Fruit fly (Drosophila melanogaster) whole organism, embryonic: Measurements from ENCODE around the gene CG12078.

ENCODE experiments used
- Abd-B ChIP-seq: fragments of 200-800 bp; sonication (Bioruptor generic); optimal IDR thresholded peaks from 2 replicates; lab custom pipeline; 2018; ENCODE audit warnings: missing biosample characterization, mild to moderate bottlenecking, missing genetic modification characterization, moderate library complexity
- BEAF-32 ChIP-seq: fragments of 200-800 bp; sonication (Bioruptor generic); optimal IDR thresholded peaks from 3 replicates; lab custom pipeline; 2017; ENCODE audit warnings: missing biosample characterization, missing genetic modification characterization, mild to moderate bottlenecking, moderate library complexity, missing genetic modification reagents
- CG11398 ChIP-seq: fragments of 200-800 bp; sonication (Bioruptor generic); optimal IDR thresholded peaks from 2 replicates; lab custom pipeline; 2016; ENCODE audit warnings: missing biosample characterization, missing genetic modification characterization
- CG13287 ChIP-seq: fragments of 200-800 bp; sonication (Bioruptor generic); IDR thresholded peaks from 2 replicates; pipeline ENCODE4 v1.3.6; 2022; ENCODE audit warnings: missing biosample characterization, missing genetic modification characterization; ENCODE audit not compliant: partially characterized antibody
- CG16815 ChIP-seq: fragments of 200-800 bp; sonication (Bioruptor generic); optimal IDR thresholded peaks from 3 replicates; lab custom pipeline; 2017; ENCODE audit warnings: missing biosample characterization, mild to moderate bottlenecking, missing genetic modification characterization
- CG17568 ChIP-seq: fragments of 200-800 bp; sonication (Bioruptor generic); optimal IDR thresholded peaks from 2 replicates; lab custom pipeline; 2018; ENCODE audit warnings: missing biosample characterization, mild to moderate bottlenecking, missing genetic modification characterization, moderate library complexity
- CG30431 ChIP-seq: fragments of 200-800 bp; sonication (Bioruptor generic); optimal IDR thresholded peaks from 2 replicates; lab custom pipeline; 2017; ENCODE audit warnings: missing biosample characterization, missing genetic modification characterization
- CG33213 ChIP-seq: fragments of 200-800 bp; sonication (Bioruptor generic); optimal IDR thresholded peaks from 3 replicates; lab custom pipeline; 2016; ENCODE audit warnings: missing biosample characterization, missing genetic modification characterization
- CG6689 ChIP-seq: fragments of 200-800 bp; sonication (Bioruptor generic); IDR thresholded peaks from 2 replicates; pipeline ENCODE4 v1.3.6; 2022; ENCODE audit warnings: missing biosample characterization, missing genetic modification characterization
- CG6791 ChIP-seq: fragments of 200-800 bp; sonication (Bioruptor generic); IDR thresholded peaks from 3 replicates; pipeline ENCODE4 v1.3.6; 2022; ENCODE audit warnings: missing biosample characterization, missing genetic modification characterization; ENCODE audit not compliant: partially characterized antibody
- CG7786 ChIP-seq: fragments of 200-800 bp; sonication (Bioruptor generic); optimal IDR thresholded peaks from 2 replicates; lab custom pipeline; 2016; ENCODE audit warnings: missing biosample characterization, missing genetic modification characterization
- CG7963 ChIP-seq: fragments of 200-800 bp; sonication (Bioruptor generic); IDR thresholded peaks from 3 replicates; pipeline ENCODE4 v1.3.6; 2022; ENCODE audit warnings: missing biosample characterization, missing genetic modification characterization; ENCODE audit not compliant: partially characterized antibody
- CG9437 ChIP-seq: fragments of 200-800 bp; sonication (Bioruptor generic); optimal IDR thresholded peaks from 2 replicates; lab custom pipeline; 2018; ENCODE audit warnings: missing biosample characterization, mild to moderate bottlenecking, missing genetic modification characterization
- CrebB ChIP-seq: fragments of 200-800 bp; sonication (Bioruptor generic); optimal IDR thresholded peaks from 3 replicates; lab custom pipeline; 2018; ENCODE audit warnings: missing biosample characterization, mild to moderate bottlenecking, missing genetic modification characterization
- Dbx ChIP-seq: fragments of 200-800 bp; sonication (Bioruptor generic); IDR thresholded peaks from 3 replicates; pipeline ENCODE4 v1.3.6; 2022; ENCODE audit warnings: missing biosample characterization, missing genetic modification characterization
- E2f1 ChIP-seq: fragments of 200-800 bp; sonication (Bioruptor generic); IDR thresholded peaks from 2 replicates; pipeline ENCODE4 v1.3.6; 2022; ENCODE audit warnings: missing biosample characterization, missing genetic modification characterization
- Elba2 ChIP-seq: fragments of 200-800 bp; sonication (Bioruptor generic); optimal IDR thresholded peaks from 3 replicates; lab custom pipeline; 2016; ENCODE audit warnings: missing biosample characterization, missing genetic modification characterization
- Ets65A ChIP-seq: fragments of 200-800 bp; sonication (Bioruptor generic); peaks from one replicate; lab custom pipeline; 2016; ENCODE audit warnings: missing biosample characterization, missing genetic modification characterization
- H2.0 ChIP-seq: fragments of 200-800 bp; sonication (Bioruptor generic); IDR thresholded peaks from 2 replicates; pipeline ENCODE4 v1.3.6; 2022; ENCODE audit warnings: missing biosample characterization, missing genetic modification characterization
- Hr78 ChIP-seq, 2 experiments: fragments of 200-800 bp in 1 of 2; fragments of >200 bp in 1 of 2; sonication (Bioruptor generic) in 1 of 2; optimal IDR thresholded peaks; 2 replicates each; lab custom pipeline; 2017 to 2019; ENCODE audit warnings: missing biosample characterization in 2 of 2, missing genetic modification characterization in 2 of 2, mild to moderate bottlenecking in 1 of 2, moderate library complexity in 1 of 2
- Kr ChIP-seq: fragments of 200-800 bp; sonication (Bioruptor generic); optimal IDR thresholded peaks from 2 replicates; lab custom pipeline; 2017; ENCODE audit warnings: missing biosample characterization, mild to moderate bottlenecking, missing genetic modification characterization
- Pdp1 ChIP-seq, 2 experiments: fragments of 200-800 bp; sonication (Bioruptor generic); optimal IDR thresholded peaks; 3 replicates each; lab custom pipeline; 2016; ENCODE audit warnings: missing biosample characterization in 2 of 2, missing genetic modification characterization in 2 of 2, mild to moderate bottlenecking in 1 of 2, moderate library complexity in 1 of 2
- Ptx1 ChIP-seq: fragments of 200-800 bp; sonication (Bioruptor generic); IDR thresholded peaks from 2 replicates; pipeline ENCODE4 v1.3.6; 2022; ENCODE audit warnings: missing biosample characterization, missing genetic modification characterization
- Scr ChIP-seq: fragments of 200-800 bp; sonication (Bioruptor generic); IDR thresholded peaks from 2 replicates; pipeline ENCODE4 v1.3.6; 2022; ENCODE audit warnings: missing biosample characterization, missing genetic modification characterization; ENCODE audit not compliant: partially characterized antibody
- Sox100B ChIP-seq: fragments of 200-800 bp; sonication (Bioruptor generic); optimal IDR thresholded peaks from 3 replicates; lab custom pipeline; 2018; ENCODE audit warnings: missing biosample characterization, mild to moderate bottlenecking, missing genetic modification characterization
- Sry-δ ChIP-seq: fragments of 200-800 bp; sonication (Bioruptor generic); optimal IDR thresholded peaks from 2 replicates; lab custom pipeline; 2016; ENCODE audit warnings: missing biosample characterization, missing genetic modification characterization
- caup ChIP-seq: fragments of 200-800 bp; sonication (Bioruptor generic); optimal IDR thresholded peaks from 3 replicates; lab custom pipeline; 2017; ENCODE audit warnings: missing biosample characterization, mild to moderate bottlenecking, missing genetic modification characterization, moderate library complexity; ENCODE audit not compliant: severe bottlenecking
- chn ChIP-seq: fragments of 200-800 bp; sonication (Bioruptor generic); optimal IDR thresholded peaks from 2 replicates; lab custom pipeline; 2016; ENCODE audit warnings: missing biosample characterization, missing genetic modification characterization
- crol ChIP-seq: fragments of 200-800 bp; sonication (Bioruptor generic); IDR thresholded peaks from 2 replicates; pipeline ENCODE4 v1.3.6; 2022; ENCODE audit warnings: missing biosample characterization, missing genetic modification characterization
- dm ChIP-seq: fragments of 200-800 bp; sonication (Bioruptor generic); optimal IDR thresholded peaks from 3 replicates; lab custom pipeline; 2016; ENCODE audit warnings: missing biosample characterization, missing genetic modification characterization
- gcm ChIP-seq: fragments of 200-800 bp; sonication (Bioruptor generic); optimal IDR thresholded peaks from 2 replicates; lab custom pipeline; 2019; ENCODE audit warnings: missing biosample characterization, mild to moderate bottlenecking, missing genetic modification characterization, moderate library complexity
- gcm2 ChIP-seq: fragments of 200-800 bp; sonication (Bioruptor generic); optimal IDR thresholded peaks from 2 replicates; lab custom pipeline; 2016; ENCODE audit warnings: missing biosample characterization, missing genetic modification characterization
- grau ChIP-seq: fragments of 200-800 bp; optimal IDR thresholded peaks from 3 replicates; lab custom pipeline; 2019; ENCODE audit warnings: missing biosample characterization, mild to moderate bottlenecking, missing genetic modification characterization, moderate library complexity
- gt ChIP-seq: fragments of 200-800 bp; sonication (Bioruptor generic); IDR thresholded peaks from 2 replicates; pipeline ENCODE4 v1.3.6; 2022; ENCODE audit warnings: missing biosample characterization, missing genetic modification characterization
- hb ChIP-seq: fragments of 200-800 bp; sonication (Bioruptor generic); IDR thresholded peaks from 3 replicates; pipeline ENCODE4 v1.3.6; 2022; ENCODE audit warnings: missing biosample characterization, missing genetic modification characterization; ENCODE audit not compliant: partially characterized antibody
- klu ChIP-seq: fragments of 200-800 bp; sonication (Bioruptor generic); IDR thresholded peaks from 2 replicates; pipeline ENCODE4 v1.3.6; 2022; ENCODE audit warnings: missing biosample characterization, missing genetic modification characterization
- knrl ChIP-seq: fragments of 200-800 bp; sonication (Bioruptor generic); IDR thresholded peaks from 3 replicates; pipeline ENCODE4 v1.3.6; 2022; ENCODE audit warnings: missing biosample characterization, missing genetic modification characterization; ENCODE audit not compliant: partially characterized antibody
- nau ChIP-seq: fragments of 200-800 bp; sonication (Bioruptor generic); optimal IDR thresholded peaks from 3 replicates; lab custom pipeline; 2017; ENCODE audit warnings: missing biosample characterization, mild to moderate bottlenecking, missing genetic modification characterization, missing genetic modification reagents
- org-1 ChIP-seq: fragments of 200-800 bp; sonication (Bioruptor generic); optimal IDR thresholded peaks from 2 replicates; lab custom pipeline; 2017; ENCODE audit warnings: missing biosample characterization, missing genetic modification characterization
- pfk ChIP-seq: fragments of 200-800 bp; sonication (Bioruptor generic); optimal IDR thresholded peaks from 2 replicates; lab custom pipeline; 2018; ENCODE audit warnings: missing biosample characterization, mild to moderate bottlenecking, missing genetic modification characterization, moderate library complexity
- pho ChIP-seq: fragments of 200-800 bp; sonication (Bioruptor generic); optimal IDR thresholded peaks from 2 replicates; lab custom pipeline; 2016; ENCODE audit warnings: missing biosample characterization, missing genetic modification characterization
- rib ChIP-seq: fragments of 200-800 bp; sonication (Bioruptor generic); IDR thresholded peaks from 2 replicates; pipeline ENCODE4 v1.3.6; 2022; ENCODE audit warnings: missing biosample characterization, missing genetic modification characterization
- run ChIP-seq: fragments of 200-800 bp; sonication (Bioruptor generic); optimal IDR thresholded peaks from 3 replicates; lab custom pipeline; 2018; ENCODE audit warnings: missing biosample characterization, mild to moderate bottlenecking, missing genetic modification characterization
- sisA ChIP-seq: fragments of 200-800 bp; sonication (Bioruptor generic); IDR thresholded peaks from 2 replicates; pipeline ENCODE4 v1.3.6; 2022; ENCODE audit warnings: missing biosample characterization, missing genetic modification characterization
- sna ChIP-seq: fragments of 200-800 bp; sonication (Bioruptor generic); IDR thresholded peaks from 2 replicates; pipeline ENCODE4 v1.3.6; 2022; ENCODE audit warnings: missing biosample characterization, missing genetic modification characterization; ENCODE audit not compliant: partially characterized antibody
- tgo ChIP-seq: fragments of 200-800 bp; sonication (Bioruptor generic); IDR thresholded peaks from 3 replicates; pipeline ENCODE4 v1.3.6; 2022; ENCODE audit warnings: missing biosample characterization, missing genetic modification characterization
- trem ChIP-seq: fragments of 200-800 bp; optimal IDR thresholded peaks from 3 replicates; lab custom pipeline; 2019; ENCODE audit warnings: missing biosample characterization, mild to moderate bottlenecking, missing genetic modification characterization, moderate library complexity
- vnd ChIP-seq: fragments of 200-800 bp; sonication (Bioruptor generic); IDR thresholded peaks from 3 replicates; pipeline ENCODE4 v1.3.6; 2022; ENCODE audit warnings: missing biosample characterization, missing genetic modification characterization; ENCODE audit not compliant: partially characterized antibody

The CG12078 gene

DNA sequence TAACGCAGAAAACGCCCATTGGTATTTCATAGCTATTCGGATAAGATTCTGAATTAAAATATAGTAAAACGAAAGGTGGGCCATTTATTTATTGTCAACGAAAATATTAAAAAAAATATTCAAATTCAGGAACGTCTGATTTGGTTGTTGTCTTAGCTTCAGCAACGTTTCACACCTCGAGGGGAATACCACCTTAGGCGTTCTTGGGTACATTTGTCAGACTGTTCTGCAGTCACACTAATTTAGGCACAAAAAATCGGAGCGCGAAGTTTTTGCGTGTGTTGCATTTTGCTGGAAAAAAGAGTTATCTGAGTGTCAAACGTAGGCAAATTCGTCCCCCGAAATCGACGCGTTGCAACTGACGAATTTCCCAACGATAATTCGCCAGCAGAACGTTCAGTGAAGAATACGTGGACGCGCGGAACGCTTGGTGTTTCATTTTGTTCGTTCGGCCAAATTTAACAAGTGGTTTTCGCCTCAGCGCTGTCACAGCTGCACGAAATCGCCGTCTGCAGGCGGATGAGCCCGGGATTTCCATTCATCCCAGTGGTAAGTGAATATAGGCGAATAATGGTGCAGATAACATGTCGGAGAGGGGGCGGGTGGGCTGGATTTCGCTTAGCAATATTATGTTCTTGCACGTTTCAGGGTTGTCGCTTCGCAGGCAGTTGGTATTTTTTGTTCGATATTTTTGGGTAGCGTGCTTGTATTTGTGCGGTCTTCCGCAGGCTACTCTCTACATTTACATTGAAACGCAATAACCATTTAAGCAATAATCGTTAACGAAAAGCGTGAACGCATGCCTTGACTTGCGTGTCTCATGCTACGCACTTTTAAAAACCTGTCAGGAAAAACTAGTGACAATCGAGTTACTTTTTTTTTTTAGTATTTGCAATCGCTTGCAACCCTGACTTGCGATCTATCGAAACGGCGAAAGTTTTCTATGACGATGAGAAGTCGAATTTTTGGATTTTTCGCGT lies 19.1 kb downstream of the CG12078 start, which contains the start of gene Larp4B (continued):
- TF ChIP-seq run (tag; lab: Kevin White, UChicago) (no peak), pho (GFP tag; lab: Kevin White, UChicago) (no peak), H2.0 (GFP tag; lab: Robert Waterston, UW) (no peak), E2f1 (GFP tag; lab: Robert Waterston, UW) (no peak), CG11398 (GFP tag; lab: Kevin White, UChicago) (no peak), vnd (peak; percentile 71), sna (GFP tag; lab: Robert Waterston, UW) (peak; percentile 66), hb (GFP tag; lab: Robert Waterston, UW) (no peak), knrl (GFP tag; lab: Robert Waterston, UW) (peak; percentile 76), BEAF-32 (GFP tag; lab: Kevin White, UChicago) (peak; percentile 83), Ets65A (GFP tag; lab: Kevin White, UChicago) (peak; percentile 89), Sry-δ (GFP tag; lab: Kevin White, UChicago) (peak; percentile 69), CG13287 (GFP tag; lab: Robert Waterston, UW) (peak; percentile 72), Abd-B (GFP tag; lab: Kevin White, UChicago) (no peak), trem (tag; lab: Kevin White, UChicago) (peak; percentile 75), tgo (GFP tag; lab: Robert Waterston, UW) (no peak), grau (tag; lab: Kevin White, UChicago) (peak; percentile 38), gt (GFP tag; lab: Robert Waterston, UW) (no peak), Hr78 (GFP tag; optimal IDR thresholded peaks at IDR 0.05; lab: Kevin White, UChicago) (no peak), nau (GFP tag; lab: Kevin White, UChicago) (no peak), sisA (no peak), CG7786 (no peak), Scr (GFP tag; lab: Robert Waterston, UW) (peak; percentile 72), CG33213 (peak; percentile 80), gcm2 (GFP tag; lab: Kevin White, UChicago) (no peak), CG7963 (no peak), Elba2 (GFP tag; lab: Kevin White, UChicago) (no peak), CG17568 (GFP tag; lab: Kevin White, UChicago) (no peak), Ptx1 (GFP tag; lab: Robert Waterston, UW) (no peak), CG6689 (GFP tag; lab: Robert Waterston, UW) (no peak), klu (GFP tag; lab: Robert Waterston, UW) (no peak), chn (GFP tag; lab: Kevin White, UChicago) (peak; percentile 13), Dbx (GFP tag; lab: Robert Waterston, UW) (peak; percentile 44; the same call in 1 of the 3 replicates), Kr (GFP tag; lab: Kevin White, UChicago) (no peak), CG6791 (GFP tag; lab: Robert Waterston, UW) (peak; percentile 50), crol (GFP tag; lab: Robert Waterston, UW) (peak; percentile 86), CG9437 (GFP tag; lab: Kevin White, UChicago) (peak; percentile 46), org-1 (GFP tag; lab: Kevin White, UChicago) (no peak), pfk (GFP tag; lab: Kevin White, UChicago) (peak; percentile 91), dm (GFP tag; lab: Kevin White, UChicago) (peak; percentile 80), rib (GFP tag; lab: Robert Waterston, UW) (no peak), CG30431 (GFP tag; lab: Kevin White, UChicago) (no peak), CG16815 (no peak), Sox100B (no peak), gcm (GFP tag; lab: Kevin White, UChicago) (no peak), CrebB (no peak), caup (GFP tag; lab: Kevin White, UChicago) (peak; percentile 16), Pdp1 (GFP tag; optimal IDR thresholded peaks at IDR 0.05; lab: Kevin White, UChicago) (peak in 1 of 2 experiments; percentile 30)
